Worm (Caenorhabditis elegans) whole organism, L4/young adult: ENCODE results near the gene ain-1.

Experiments
- dao-5 ChIP-seq: sonication (generic microtip); optimal IDR thresholded peaks from 2 replicates; lab custom pipeline; 2016; ENCODE audit warnings: missing genotype, missing genetic modification characterization, moderate library complexity, missing compliant biosample characterization
- him-1 ChIP-seq: sonication (generic microtip); optimal IDR thresholded peaks from 2 replicates; lab custom pipeline; 2016; ENCODE audit warnings: missing genotype, missing genetic modification reagents, missing genetic modification characterization, missing compliant biosample characterization

- TF ChIP-seq him-1 = peak; percentile 43
- no peak for TF ChIP-seq dao-5 (tag; lab: Kevin White, UChicago)
These were observed 8.7 kb upstream of the ain-1 start for ce11 chrX:16604566-16604965.
